Fruit fly (Drosophila melanogaster): ENCODE results near the gene ac.

ac gene

DNA sequence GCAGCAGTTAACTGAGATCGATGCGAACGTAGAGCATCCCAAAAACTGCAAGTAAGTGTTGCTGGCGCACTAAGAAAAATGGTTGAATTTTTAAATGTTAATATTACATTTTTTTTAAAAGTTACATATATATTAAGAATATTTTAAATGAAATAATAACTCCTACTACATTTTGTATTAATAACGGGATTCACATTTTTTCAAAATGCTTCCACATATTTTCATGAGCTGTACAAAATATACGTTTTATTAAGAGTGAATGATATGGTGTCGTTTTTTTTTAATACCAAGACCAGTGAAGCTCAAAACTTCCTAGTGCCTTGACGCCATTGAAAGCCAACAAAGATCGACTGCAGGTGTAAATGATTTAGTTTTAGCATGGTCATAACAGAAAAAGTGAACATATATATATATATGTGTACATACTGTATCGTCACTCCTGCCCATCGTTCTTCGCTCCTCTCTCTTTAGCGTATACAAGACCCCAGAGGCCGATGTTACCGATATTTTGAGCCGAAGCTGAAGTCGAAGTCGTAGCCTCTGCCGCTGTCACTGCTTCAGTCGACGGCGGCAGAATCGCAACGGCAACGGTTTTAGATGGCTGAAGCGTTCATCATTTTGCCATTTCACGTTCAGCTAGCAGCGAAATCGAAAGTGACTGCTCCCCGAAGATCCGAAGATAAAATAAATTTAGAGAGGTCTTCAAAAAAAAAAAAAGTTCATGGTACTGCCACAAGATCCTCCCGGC lies 27.2 kb upstream of the ac start:
- TF ChIP-seq Mnt (GFP tag; optimal IDR thresholded peaks at IDR 0.05) (no peak), CG7045 (GFP tag; optimal IDR thresholded peaks at IDR 0.05) (no peak), CG12768 (GFP tag; optimal IDR thresholded peaks at IDR 0.05) (no peak), bab1 (GFP tag; optimal IDR thresholded peaks at IDR 0.05) (no peak), toe (GFP tag; optimal IDR thresholded peaks at IDR 0.05) (no peak), ovo (GFP tag; optimal IDR thresholded peaks at IDR 0.05) (no peak), kay (GFP tag; ENCODE audit: borderline replicate concordance) (no peak), cic (GFP tag; optimal IDR thresholded peaks at IDR 0.05) (no peak), Hr96 (GFP tag; optimal IDR thresholded peaks at IDR 0.05) (no peak), cnc (optimal IDR thresholded peaks at IDR 0.05) (no peak), CG14711 (tag; optimal IDR thresholded peaks at IDR 0.05) (no peak), Crg-1 (GFP tag; optimal IDR thresholded peaks at IDR 0.05) (no peak), CG7101 (tag; optimal IDR thresholded peaks at IDR 0.05) (no peak), tj (GFP tag; optimal IDR thresholded peaks at IDR 0.05) (no peak)

DNA sequence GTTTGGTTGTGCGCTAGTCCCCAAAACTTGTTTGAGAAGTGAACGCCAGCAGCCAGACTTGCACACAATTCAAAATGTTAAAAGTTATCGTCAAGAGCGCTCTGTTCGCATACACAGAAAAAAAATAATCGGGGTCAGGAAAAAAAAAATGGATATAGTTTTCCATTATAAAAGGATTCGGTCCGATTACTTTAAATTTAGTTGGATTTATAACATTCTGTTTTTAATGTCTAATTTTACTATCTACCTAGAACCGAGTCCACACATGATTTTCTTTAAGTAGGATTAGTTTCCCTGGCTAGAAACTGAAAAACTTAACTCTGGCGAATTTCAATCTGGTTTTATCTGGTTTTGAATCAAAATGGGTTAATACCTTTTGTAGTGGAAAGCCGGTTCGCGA lies 24.6 kb upstream of the ac start:
- TF ChIP-seq cnc (optimal IDR thresholded peaks at IDR 0.05) (no peak), CG12768 (GFP tag; optimal IDR thresholded peaks at IDR 0.05) (no peak), cic (GFP tag; optimal IDR thresholded peaks at IDR 0.05) (no peak), CG5204 (GFP tag; optimal IDR thresholded peaks at IDR 0.05) (no peak), CG33017 (tag; optimal IDR thresholded peaks at IDR 0.05) (no peak), CG1620 (GFP tag; optimal IDR thresholded peaks at IDR 0.05) (no peak), CG11617 (GFP tag; optimal IDR thresholded peaks at IDR 0.05) (no peak), kay (GFP tag; ENCODE audit: borderline replicate concordance) (no peak), bab1 (GFP tag; optimal IDR thresholded peaks at IDR 0.05) (no peak), CG7045 (GFP tag; optimal IDR thresholded peaks at IDR 0.05) (no peak), CG14711 (tag; optimal IDR thresholded peaks at IDR 0.05) (no peak), Hr96 (GFP tag; optimal IDR thresholded peaks at IDR 0.05) (no peak), Clk (GFP tag; optimal IDR thresholded peaks at IDR 0.05) (no peak), Crg-1 (GFP tag; optimal IDR thresholded peaks at IDR 0.05) (no peak)

DNA sequence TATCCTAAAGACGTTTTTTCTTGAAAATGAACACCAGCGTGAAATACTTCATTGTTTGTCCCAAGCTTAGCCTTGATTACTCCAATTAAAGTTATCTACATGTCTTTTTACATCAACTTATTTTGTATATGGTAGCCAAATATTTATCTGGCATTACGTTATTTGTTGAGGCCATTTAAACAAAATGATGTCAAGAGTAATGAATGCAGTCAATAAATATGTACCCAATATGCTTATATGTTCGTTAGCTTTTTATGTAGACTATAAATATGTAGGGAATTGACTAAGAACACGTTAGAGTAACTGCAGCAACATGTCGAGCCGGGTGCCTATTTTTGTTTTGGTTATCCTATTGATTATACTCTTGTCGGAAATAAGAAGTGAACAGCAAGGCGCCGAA lies 19.6 kb upstream of the ac start, which contains the start of gene CG43181:
CG43181 (plus strand) TSS at position 301 of the 400 bp plus-strand sequence.
- no peak for TF ChIP-seq kay (GFP tag; ENCODE audit: borderline replicate concordance)
- no peak for TF ChIP-seq tj (GFP tag; optimal IDR thresholded peaks at IDR 0.05)
- no peak for TF ChIP-seq Crg-1 (GFP tag; optimal IDR thresholded peaks at IDR 0.05)
- TF ChIP-seq CG11617 (GFP tag; optimal IDR thresholded peaks at IDR 0.05), result no peak
- TF ChIP-seq CG12768 (GFP tag; optimal IDR thresholded peaks at IDR 0.05), result no peak
- no peak for TF ChIP-seq cnc (optimal IDR thresholded peaks at IDR 0.05)
- no peak for TF ChIP-seq CG14711 (tag; optimal IDR thresholded peaks at IDR 0.05)
- TF ChIP-seq CG7045 (GFP tag; optimal IDR thresholded peaks at IDR 0.05), result no peak
- TF ChIP-seq CG33017 (tag; optimal IDR thresholded peaks at IDR 0.05), result no peak
- no peak for TF ChIP-seq toe (GFP tag; optimal IDR thresholded peaks at IDR 0.05)
- TF ChIP-seq CG1620 (GFP tag; optimal IDR thresholded peaks at IDR 0.05), result no peak
- no peak for TF ChIP-seq Hr96 (GFP tag; optimal IDR thresholded peaks at IDR 0.05)
- no peak for TF ChIP-seq cic (GFP tag; optimal IDR thresholded peaks at IDR 0.05)

DNA sequence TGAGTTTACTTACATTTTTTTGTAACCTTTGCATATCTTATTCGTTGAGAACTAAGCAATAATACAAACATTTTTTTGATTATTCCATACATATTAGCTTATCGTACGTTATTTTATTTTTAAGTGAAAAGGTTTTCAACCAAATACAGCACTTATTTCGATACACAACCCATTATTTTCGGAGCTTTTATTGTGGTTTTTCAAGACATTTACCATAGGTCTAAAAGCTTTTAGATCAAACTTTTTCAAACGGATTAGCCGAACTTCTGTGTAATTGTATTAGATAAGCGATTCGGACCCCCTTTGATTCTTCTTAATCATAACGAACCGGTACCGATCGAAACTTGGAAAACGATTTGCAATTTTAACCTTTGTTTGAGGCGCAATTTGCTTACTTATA lies 18.9 kb upstream of the ac start:
- no peak for TF ChIP-seq CG5204 (GFP tag; optimal IDR thresholded peaks at IDR 0.05)
- no peak for TF ChIP-seq pad (GFP tag; optimal IDR thresholded peaks at IDR 0.05)
- no peak for TF ChIP-seq kay (GFP tag; ENCODE audit: borderline replicate concordance)
- no peak for TF ChIP-seq CG1620 (GFP tag; optimal IDR thresholded peaks at IDR 0.05)
- no peak for TF ChIP-seq Hr96 (GFP tag; optimal IDR thresholded peaks at IDR 0.05)

DNA sequence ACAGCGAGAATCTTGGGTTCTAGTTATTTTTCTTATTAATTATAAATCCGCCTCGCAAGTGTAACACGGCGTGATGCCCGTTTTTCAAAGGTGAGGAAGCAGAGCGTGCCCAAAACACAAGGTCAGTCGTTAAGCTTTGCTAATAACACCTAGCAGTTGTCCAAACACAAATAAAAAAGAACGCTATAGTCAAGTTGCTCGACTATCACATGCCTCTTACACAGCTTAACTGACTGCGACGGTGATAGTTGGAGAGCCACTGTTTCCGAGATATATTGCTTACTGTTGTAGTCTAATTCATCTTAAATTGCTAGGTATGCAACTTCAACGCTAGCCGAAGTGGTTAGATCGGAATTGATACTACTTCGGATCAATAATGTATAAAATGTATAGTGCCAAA lies 18.2 kb upstream of the ac start:
- TF ChIP-seq CG12768 (GFP tag; optimal IDR thresholded peaks at IDR 0.05) (no peak), Mnt (GFP tag; optimal IDR thresholded peaks at IDR 0.05) (no peak), CG7101 (tag; optimal IDR thresholded peaks at IDR 0.05) (no peak), CG5204 (GFP tag; optimal IDR thresholded peaks at IDR 0.05) (no peak), CG11617 (GFP tag; optimal IDR thresholded peaks at IDR 0.05) (no peak), ovo (GFP tag; optimal IDR thresholded peaks at IDR 0.05) (no peak)

DNA sequence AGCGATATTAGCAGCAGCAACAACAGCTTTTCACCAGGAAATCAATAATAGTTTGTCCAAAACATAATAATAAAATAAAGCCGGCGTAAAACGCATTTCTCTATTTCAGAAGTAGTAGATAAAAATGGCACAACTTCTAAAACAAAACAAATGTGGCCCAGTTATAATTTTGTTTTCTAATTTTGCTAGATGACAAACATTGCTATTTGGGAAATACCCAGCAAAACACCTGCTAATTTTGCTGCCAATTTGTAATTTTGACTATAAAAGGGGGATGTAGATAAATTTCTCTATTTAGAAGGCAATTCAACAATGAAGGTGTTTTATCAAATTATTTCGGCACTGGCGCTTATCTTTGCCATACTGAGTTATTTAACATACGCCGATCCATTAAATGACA lies 17.1 kb upstream of the ac start, which contains the start of gene CG43182:
CG43182 (plus strand) TSS at position 301 of the 400 bp plus-strand sequence.
- no peak for TF ChIP-seq cnc (optimal IDR thresholded peaks at IDR 0.05)
- no peak for TF ChIP-seq CG5204 (GFP tag; optimal IDR thresholded peaks at IDR 0.05)
- no peak for TF ChIP-seq CG1620 (GFP tag; optimal IDR thresholded peaks at IDR 0.05)
- no peak for TF ChIP-seq Crg-1 (GFP tag; optimal IDR thresholded peaks at IDR 0.05)
- no peak for TF ChIP-seq kay (GFP tag; ENCODE audit: borderline replicate concordance)
- TF ChIP-seq CG7101 (tag; optimal IDR thresholded peaks at IDR 0.05), result no peak
- TF ChIP-seq CG12768 (GFP tag; optimal IDR thresholded peaks at IDR 0.05), result no peak
- TF ChIP-seq ovo (GFP tag; optimal IDR thresholded peaks at IDR 0.05), result no peak
- TF ChIP-seq CG33017 (tag; optimal IDR thresholded peaks at IDR 0.05), result no peak
- TF ChIP-seq pad (GFP tag; optimal IDR thresholded peaks at IDR 0.05), result no peak
- no peak for TF ChIP-seq Hr96 (GFP tag; optimal IDR thresholded peaks at IDR 0.05)
- TF ChIP-seq CG11617 (GFP tag; optimal IDR thresholded peaks at IDR 0.05), result no peak
- no peak for TF ChIP-seq CG7045 (GFP tag; optimal IDR thresholded peaks at IDR 0.05)

Data from whole organism, adult.